Fruit fly (Drosophila melanogaster): ENCODE measurements around the gene JIL-1.
"Not testable (repeated sequence)": the region's sequence is repeated elsewhere in the genome, so short reads cannot be mapped to it uniquely, and the experiment has no call there.

The JIL-1 gene

dm6 chr3L:11093046-11093520 lies at the start of gene JIL-1:
JIL-1 (minus strand) TSS chr3L:11093193.
- no peak for TF ChIP-seq EcR (GFP tag; optimal IDR thresholded peaks at IDR 0.05)
- TF ChIP-seq pan (optimal IDR thresholded peaks at IDR 0.05) = no peak
- no peak for TF ChIP-seq CG8478 (optimal IDR thresholded peaks at IDR 0.05)
- TF ChIP-seq usp (GFP tag; optimal IDR thresholded peaks at IDR 0.05) = no peak
- no peak for TF ChIP-seq psq (optimal IDR thresholded peaks at IDR 0.05)

- TF ChIP-seq usp (GFP tag; optimal IDR thresholded peaks at IDR 0.05) (no peak), EcR (GFP tag; optimal IDR thresholded peaks at IDR 0.05) (no peak), CG8478 (optimal IDR thresholded peaks at IDR 0.05) (no peak), pan (optimal IDR thresholded peaks at IDR 0.05) (no peak), psq (optimal IDR thresholded peaks at IDR 0.05) (no peak), Dll (optimal IDR thresholded peaks at IDR 0.05) (no peak)
Measured at dm6 chr3L:11138862-11139261, 45.9 kb upstream of the JIL-1 start.

DNA sequence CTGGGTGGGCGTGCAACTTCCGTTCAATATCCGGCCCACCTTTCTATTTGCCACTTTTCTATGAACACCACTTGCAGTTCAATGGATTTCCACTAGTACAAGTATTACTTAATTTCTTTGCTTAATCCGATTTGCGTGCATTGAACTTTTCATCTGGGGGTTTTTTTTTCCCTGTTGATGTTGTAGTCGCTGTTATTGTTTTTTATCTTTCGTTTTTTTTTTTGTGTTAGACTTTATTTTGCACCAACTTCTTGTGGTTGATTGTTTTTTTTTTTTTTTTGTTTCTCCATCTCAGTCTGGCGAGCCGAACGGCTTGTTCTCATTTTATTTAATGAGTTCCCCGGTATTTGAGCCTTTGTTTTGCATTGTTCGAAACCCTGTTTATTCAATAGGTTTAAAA lies 43.4 kb upstream of the JIL-1 start:
- TF ChIP-seq psq (optimal IDR thresholded peaks at IDR 0.05) (no peak), usp (GFP tag; optimal IDR thresholded peaks at IDR 0.05) (no peak), CG8478 (optimal IDR thresholded peaks at IDR 0.05) (no peak), EcR (GFP tag; optimal IDR thresholded peaks at IDR 0.05) (no peak), pan (optimal IDR thresholded peaks at IDR 0.05) (no peak), Dll (optimal IDR thresholded peaks at IDR 0.05) (no peak)

DNA sequence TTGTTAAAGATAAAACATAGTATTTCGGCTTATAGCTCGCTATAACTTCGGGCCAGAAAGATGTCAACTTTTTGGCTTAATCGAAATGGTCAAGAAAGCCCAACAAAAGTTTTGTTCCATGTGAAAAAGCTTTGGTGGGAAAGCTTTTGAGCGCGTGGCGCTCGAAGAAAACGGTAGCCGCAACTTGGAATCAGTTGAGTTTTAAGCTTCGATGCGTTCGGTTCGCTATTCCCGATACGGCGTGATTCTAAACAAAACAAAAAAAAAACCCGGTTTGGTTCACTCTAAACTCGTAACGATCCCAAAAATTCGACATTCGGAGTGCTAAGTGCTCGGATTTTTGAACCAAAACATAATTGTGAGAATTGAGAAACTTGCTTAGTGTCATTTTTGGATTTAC lies 42.9 kb upstream of the JIL-1 start, which contains the start of gene IRSp53:
TSS of gene IRSp53 (plus strand) at position 204 of the 400 bp plus-strand sequence.
- TF ChIP-seq psq (optimal IDR thresholded peaks at IDR 0.05) (no peak), usp (GFP tag; optimal IDR thresholded peaks at IDR 0.05) (no peak), EcR (GFP tag; optimal IDR thresholded peaks at IDR 0.05) (no peak), Dll (optimal IDR thresholded peaks at IDR 0.05) (no peak), pan (optimal IDR thresholded peaks at IDR 0.05) (no peak), CG8478 (optimal IDR thresholded peaks at IDR 0.05) (no peak)

- TF ChIP-seq pan (optimal IDR thresholded peaks at IDR 0.05); EcR (GFP tag; optimal IDR thresholded peaks at IDR 0.05); CG8478 (optimal IDR thresholded peaks at IDR 0.05): not testable (repeated sequence)
Measured at dm6 chr3L:11134886-11135285, 41.9 kb upstream of the JIL-1 start, which contains the start of gene CG14143. CG14143 (plus strand) TSS chr3L:11134987.

DNA sequence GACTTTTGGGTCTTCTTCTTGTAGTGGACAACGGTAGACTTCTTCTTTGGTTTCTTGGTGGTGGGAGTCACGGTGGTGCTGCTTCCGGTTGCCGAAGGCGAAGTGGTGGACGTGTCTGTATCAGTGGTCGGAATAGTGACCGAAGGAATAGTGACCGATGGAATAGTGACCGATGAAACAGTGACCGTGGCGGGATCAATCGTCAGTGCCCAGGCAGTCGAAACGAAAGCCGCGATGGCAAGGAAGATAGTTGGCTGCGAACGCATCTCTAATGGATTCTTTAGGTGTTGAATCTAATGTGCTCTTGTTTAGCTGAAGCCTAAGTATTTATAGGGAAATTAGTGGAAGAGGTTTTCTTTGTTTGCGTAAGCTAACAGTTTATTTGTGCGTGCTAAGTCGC lies 39.1 kb upstream of the JIL-1 start, which contains the start of gene CG32074:
TSS of gene CG32074 (minus strand) at position 268 of the 400 bp plus-strand sequence.
- not testable (repeated sequence) for TF ChIP-seq EcR (GFP tag; optimal IDR thresholded peaks at IDR 0.05); CG8478 (optimal IDR thresholded peaks at IDR 0.05); psq (optimal IDR thresholded peaks at IDR 0.05)

DNA sequence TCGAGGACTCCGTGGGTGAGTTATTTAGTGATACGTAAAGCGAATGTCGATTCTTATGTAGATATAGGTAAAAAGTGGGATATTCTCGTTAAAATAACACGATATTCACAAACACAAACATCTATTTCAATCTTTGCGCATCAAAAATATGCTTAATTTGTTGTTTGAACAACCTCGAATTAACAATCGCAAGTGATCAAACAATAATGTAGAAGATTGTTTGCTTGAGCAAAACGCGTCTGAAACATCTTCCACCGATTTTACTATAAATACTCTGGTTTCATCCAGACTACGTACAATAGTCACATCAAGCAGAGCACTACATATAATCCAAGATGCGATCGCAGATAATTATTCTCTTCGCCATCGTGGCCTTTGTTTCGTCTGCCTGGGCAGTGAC lies 37.5 kb upstream of the JIL-1 start, which contains the start of gene nol:
TSS of gene nol (plus strand) at position 301 of the 400 bp plus-strand sequence.
- no peak for TF ChIP-seq Dll (optimal IDR thresholded peaks at IDR 0.05)
- TF ChIP-seq CG8478 (optimal IDR thresholded peaks at IDR 0.05) = no peak
- TF ChIP-seq pan (optimal IDR thresholded peaks at IDR 0.05) = no peak
- no peak for TF ChIP-seq psq (optimal IDR thresholded peaks at IDR 0.05)
- no peak for TF ChIP-seq usp (GFP tag; optimal IDR thresholded peaks at IDR 0.05)
- no peak for TF ChIP-seq EcR (GFP tag; optimal IDR thresholded peaks at IDR 0.05)

- TF ChIP-seq EcR (GFP tag; optimal IDR thresholded peaks at IDR 0.05) (no peak), Dll (optimal IDR thresholded peaks at IDR 0.05) (no peak), psq (optimal IDR thresholded peaks at IDR 0.05) (no peak), CG8478 (optimal IDR thresholded peaks at IDR 0.05) (no peak), pan (optimal IDR thresholded peaks at IDR 0.05) (no peak), usp (GFP tag; optimal IDR thresholded peaks at IDR 0.05) (no peak)
Measured at dm6 chr3L:11125636-11126532, 32.9 kb upstream of the JIL-1 start.

DNA sequence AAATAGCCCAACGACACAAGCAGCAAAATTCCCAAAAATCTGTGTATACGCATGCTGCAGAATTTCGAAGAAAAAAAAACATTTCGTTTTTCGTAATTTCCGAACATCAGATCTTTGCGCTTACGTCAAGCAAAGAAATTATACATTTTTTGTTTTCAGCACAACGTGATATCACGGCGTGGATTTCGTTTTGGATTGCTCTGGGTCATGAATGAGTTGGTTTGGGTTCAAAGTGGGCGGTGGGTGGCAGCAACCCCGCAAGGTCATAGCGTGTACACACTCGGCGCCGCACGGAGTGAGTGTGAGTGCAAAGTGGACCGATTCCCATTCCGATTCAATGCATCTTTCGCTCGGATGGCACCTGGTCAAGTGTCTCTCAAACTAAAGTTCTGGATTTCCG lies 31.8 kb upstream of the JIL-1 start:
- no peak for TF ChIP-seq Dll (optimal IDR thresholded peaks at IDR 0.05)
- TF ChIP-seq pan (optimal IDR thresholded peaks at IDR 0.05) = no peak
- no peak for TF ChIP-seq usp (GFP tag; optimal IDR thresholded peaks at IDR 0.05)
- TF ChIP-seq CG8478 (optimal IDR thresholded peaks at IDR 0.05) = no peak
- no peak for TF ChIP-seq EcR (GFP tag; optimal IDR thresholded peaks at IDR 0.05)
- no peak for TF ChIP-seq psq (optimal IDR thresholded peaks at IDR 0.05)

DNA sequence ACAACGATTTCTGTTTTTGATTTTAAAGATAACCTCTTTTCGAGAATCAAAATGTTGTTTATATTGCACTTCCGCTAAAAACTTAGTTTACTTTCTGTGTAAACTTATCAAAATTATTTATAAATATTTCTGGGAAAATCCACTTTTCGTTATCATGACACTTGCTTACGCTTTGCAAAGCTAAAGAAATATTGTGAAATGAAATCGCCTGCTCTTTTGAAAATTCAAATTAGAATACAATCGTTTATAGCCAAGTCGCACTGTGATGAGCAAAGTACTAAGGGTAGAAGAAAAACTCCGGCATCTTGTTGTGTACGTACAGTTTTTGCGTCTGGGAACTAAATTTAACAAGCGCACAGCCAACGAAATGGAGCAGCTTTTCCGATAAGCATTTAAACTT lies 31.4 kb upstream of the JIL-1 start:
- no peak for TF ChIP-seq CG8478 (optimal IDR thresholded peaks at IDR 0.05)

dm6 chr3L:11123598-11124284 lies 30.7 kb upstream of the JIL-1 start:
- TF ChIP-seq pan (optimal IDR thresholded peaks at IDR 0.05) = no peak
- TF ChIP-seq EcR (GFP tag; optimal IDR thresholded peaks at IDR 0.05) = no peak
- TF ChIP-seq Dll (optimal IDR thresholded peaks at IDR 0.05) = peak; percentile 90

dm6 chr3L:11123088-11123487 lies 30.1 kb upstream of the JIL-1 start, which contains the start of the genes Ufd1 and NaPi-III:
Ufd1 (minus strand) TSS chr3L:11123216.
NaPi-III (plus strand) TSS chr3L:11123348.
- TF ChIP-seq Dll (optimal IDR thresholded peaks at IDR 0.05) = no peak
- no peak for TF ChIP-seq CG8478 (optimal IDR thresholded peaks at IDR 0.05)
- TF ChIP-seq usp (GFP tag; optimal IDR thresholded peaks at IDR 0.05) = no peak
- TF ChIP-seq pan (optimal IDR thresholded peaks at IDR 0.05) = no peak
- TF ChIP-seq psq (optimal IDR thresholded peaks at IDR 0.05) = no peak
- TF ChIP-seq EcR (GFP tag; optimal IDR thresholded peaks at IDR 0.05) = no peak
